Fruit fly (Drosophila melanogaster) whole organism, embryonic: ENCODE data around the gene Gga.

Source experiments
- Atf3 ChIP-seq: fragments of 200-800 bp; sonication (Bioruptor generic); optimal IDR thresholded peaks from 3 replicates; lab custom pipeline; 2016; ENCODE audit warnings: missing biosample characterization, missing genetic modification characterization
- BtbVII ChIP-seq: fragments of 200-800 bp; sonication (Bioruptor generic); optimal IDR thresholded peaks from 3 replicates; lab custom pipeline; 2017; ENCODE audit warnings: missing biosample characterization, mild to moderate bottlenecking, missing genetic modification characterization
- CG10274 ChIP-seq: fragments of 200-800 bp; sonication (Bioruptor generic); optimal IDR thresholded peaks from 3 replicates; lab custom pipeline; 2017; ENCODE audit warnings: missing biosample characterization, mild to moderate bottlenecking, missing genetic modification characterization
- CG11695 ChIP-seq: fragments of 200-800 bp; sonication (Bioruptor generic); IDR thresholded peaks from 3 replicates; pipeline ENCODE4 v1.3.6; 2022; ENCODE audit warnings: missing biosample characterization, missing genetic modification characterization
- CG11696 ChIP-seq: fragments of 200-800 bp; sonication (Bioruptor generic); IDR thresholded peaks from 2 replicates; pipeline ENCODE4 v1.3.6; 2022; ENCODE audit warnings: missing biosample characterization, missing genetic modification characterization
- CG1602 ChIP-seq: fragments of 200-800 bp; sonication (Bioruptor generic); optimal IDR thresholded peaks from 3 replicates; lab custom pipeline; 2016; ENCODE audit warnings: missing biosample characterization, missing genetic modification characterization
- CG16813 ChIP-seq: fragments of 200-800 bp; sonication (Bioruptor generic); IDR thresholded peaks from 3 replicates; pipeline ENCODE4 v1.3.6; 2022; ENCODE audit warnings: missing biosample characterization, missing genetic modification characterization; ENCODE audit not compliant: partially characterized antibody
- CG17568 ChIP-seq: fragments of 200-800 bp; sonication (Bioruptor generic); optimal IDR thresholded peaks from 2 replicates; lab custom pipeline; 2018; ENCODE audit warnings: missing biosample characterization, mild to moderate bottlenecking, missing genetic modification characterization, moderate library complexity
- CG17912 ChIP-seq: fragments of 200-800 bp; sonication (Bioruptor generic); optimal IDR thresholded peaks from 2 replicates; lab custom pipeline; 2018; ENCODE audit warnings: missing biosample characterization, mild to moderate bottlenecking, missing genetic modification characterization
- CG31441 ChIP-seq: fragments of 200-800 bp; sonication (Bioruptor generic); IDR thresholded peaks from 2 replicates; pipeline ENCODE4 v1.3.6; 2022; ENCODE audit warnings: missing biosample characterization, missing genetic modification characterization
- CG32772 ChIP-seq: fragments of 200-800 bp; sonication (Bioruptor generic); IDR thresholded peaks from 2 replicates; pipeline ENCODE4 v1.3.6; 2022; ENCODE audit warnings: missing biosample characterization, missing genetic modification characterization
- CG4360 ChIP-seq: fragments of 200-800 bp; sonication (Bioruptor generic); IDR thresholded peaks from 2 replicates; pipeline ENCODE4 v1.3.6; 2022; ENCODE audit warnings: missing biosample characterization, missing genetic modification characterization
- CG4707 ChIP-seq: fragments of 200-800 bp; sonication (Bioruptor generic); optimal IDR thresholded peaks from 2 replicates; lab custom pipeline; 2018; ENCODE audit warnings: missing biosample characterization, mild to moderate bottlenecking, missing genetic modification characterization, moderate library complexity
- CG4730 ChIP-seq: fragments of 200-800 bp; sonication (Bioruptor generic); IDR thresholded peaks from 2 replicates; pipeline ENCODE4 v1.3.6; 2022; ENCODE audit warnings: missing biosample characterization, missing genetic modification characterization
- CG4820 ChIP-seq: fragments of 200-800 bp; sonication (Bioruptor generic); optimal IDR thresholded peaks from 3 replicates; lab custom pipeline; 2016; ENCODE audit warnings: missing biosample characterization, missing genetic modification characterization
- CG7372 ChIP-seq: fragments of 200-800 bp; sonication (Bioruptor generic); IDR thresholded peaks from 2 replicates; pipeline ENCODE4 v1.3.6; 2022; ENCODE audit warnings: missing biosample characterization, missing genetic modification characterization
- CG7556 ChIP-seq: fragments of 200-800 bp; sonication (Bioruptor generic); optimal IDR thresholded peaks from 2 replicates; lab custom pipeline; 2017; ENCODE audit warnings: missing biosample characterization, mild to moderate bottlenecking, missing genetic modification characterization
- CG7963 ChIP-seq: fragments of 200-800 bp; sonication (Bioruptor generic); IDR thresholded peaks from 3 replicates; pipeline ENCODE4 v1.3.6; 2022; ENCODE audit warnings: missing biosample characterization, missing genetic modification characterization; ENCODE audit not compliant: partially characterized antibody
- CG8388 ChIP-seq: fragments of 200-800 bp; sonication (Bioruptor generic); optimal IDR thresholded peaks from 2 replicates; lab custom pipeline; 2019; ENCODE audit warnings: missing biosample characterization, mild to moderate bottlenecking, missing genetic modification characterization, moderate library complexity
- CG9932 ChIP-seq: fragments of 200-800 bp; sonication (Bioruptor generic); IDR thresholded peaks from 2 replicates; pipeline ENCODE4 v1.3.6; 2022; ENCODE audit warnings: missing biosample characterization, missing genetic modification characterization
- CoRest ChIP-seq: fragments of 200-800 bp; sonication (Bioruptor generic); optimal IDR thresholded peaks from 3 replicates; lab custom pipeline; 2018; ENCODE audit warnings: missing biosample characterization, mild to moderate bottlenecking, missing genetic modification characterization, moderate library complexity
- CrebB ChIP-seq: fragments of 200-800 bp; sonication (Bioruptor generic); optimal IDR thresholded peaks from 3 replicates; lab custom pipeline; 2018; ENCODE audit warnings: missing biosample characterization, mild to moderate bottlenecking, missing genetic modification characterization
- Dad ChIP-seq: fragments of 200-800 bp; sonication (Bioruptor generic); optimal IDR thresholded peaks from 3 replicates; lab custom pipeline; 2016; ENCODE audit warnings: missing biosample characterization, missing genetic modification characterization
- Drgx ChIP-seq: fragments of 200-800 bp; sonication (Bioruptor generic); IDR thresholded peaks from 2 replicates; pipeline ENCODE4 v1.3.6; 2022; ENCODE audit warnings: missing biosample characterization, missing genetic modification characterization
- Gug ChIP-seq: fragments of 200-800 bp; sonication (Bioruptor generic); IDR thresholded peaks from 4 replicates; pipeline ENCODE4 v1.3.6; 2022; ENCODE audit warnings: missing biosample characterization, missing genetic modification characterization
- Hand ChIP-seq: fragments of 200-800 bp; sonication (Bioruptor generic); optimal IDR thresholded peaks from 2 replicates; lab custom pipeline; 2017; ENCODE audit warnings: mild to moderate bottlenecking, missing biosample characterization, missing genetic modification reagents, missing genetic modification characterization
- Lim3 ChIP-seq: fragments of 200-800 bp; sonication (Bioruptor generic); IDR thresholded peaks from 2 replicates; pipeline ENCODE4 v1.3.6; 2022; ENCODE audit warnings: missing biosample characterization, missing genetic modification characterization
- NK7.1 ChIP-seq: fragments of 200-800 bp; sonication (Bioruptor generic); optimal IDR thresholded peaks from 3 replicates; lab custom pipeline; 2016; ENCODE audit warnings: missing biosample characterization, missing genetic modification characterization
- Oli ChIP-seq: fragments of 200-800 bp; sonication (Bioruptor generic); optimal IDR thresholded peaks from 2 replicates; lab custom pipeline; 2018; ENCODE audit warnings: missing biosample characterization, mild to moderate bottlenecking, missing genetic modification characterization, moderate library complexity
- Optix ChIP-seq: fragments of 200-800 bp; sonication (Bioruptor generic); IDR thresholded peaks from 3 replicates; pipeline ENCODE4 v1.3.6; 2022; ENCODE audit warnings: missing biosample characterization, missing genetic modification characterization
- Poxn ChIP-seq: fragments of 200-800 bp; sonication (Bioruptor generic); IDR thresholded peaks from 2 replicates; pipeline ENCODE4 v1.3.6; 2022; ENCODE audit warnings: missing biosample characterization, missing genetic modification characterization
- Ravus ChIP-seq: fragments of 200-800 bp; sonication (Bioruptor generic); IDR thresholded peaks from 2 replicates; pipeline ENCODE4 v1.3.6; 2022; ENCODE audit warnings: missing biosample characterization, missing genetic modification characterization
- Taf1 ChIP-seq: fragments of 200-800 bp; sonication (Bioruptor generic); IDR thresholded peaks from 2 replicates; pipeline ENCODE4 v1.3.6; 2022; ENCODE audit warnings: missing biosample characterization, missing genetic modification characterization
- abd-A ChIP-seq: fragments of 200-800 bp; sonication (Bioruptor generic); optimal IDR thresholded peaks from 3 replicates; lab custom pipeline; 2019; ENCODE audit warnings: missing biosample characterization, mild to moderate bottlenecking, missing genetic modification characterization, moderate library complexity
- bbx ChIP-seq: fragments of 200-800 bp; sonication (Bioruptor generic); IDR thresholded peaks from 2 replicates; pipeline ENCODE4 v1.3.6; 2022; ENCODE audit warnings: missing biosample characterization, missing genetic modification characterization; ENCODE audit not compliant: partially characterized antibody
- dmrt99B ChIP-seq: fragments of 200-800 bp; sonication (Bioruptor generic); optimal IDR thresholded peaks from 2 replicates; lab custom pipeline; 2018; ENCODE audit warnings: missing biosample characterization, mild to moderate bottlenecking, missing genetic modification characterization, moderate library complexity
- fd102C ChIP-seq: fragments of 200-800 bp; sonication (Bioruptor generic); optimal IDR thresholded peaks from 2 replicates; lab custom pipeline; 2018; ENCODE audit warnings: missing biosample characterization, mild to moderate bottlenecking, missing genetic modification characterization, moderate library complexity
- fd96Cb ChIP-seq: fragments of 200-800 bp; sonication (Bioruptor generic); optimal IDR thresholded peaks from 2 replicates; lab custom pipeline; 2018; ENCODE audit warnings: missing biosample characterization, mild to moderate bottlenecking, missing genetic modification characterization, moderate library complexity
- grn ChIP-seq: fragments of 200-800 bp; sonication (Bioruptor generic); optimal IDR thresholded peaks from 3 replicates; lab custom pipeline; 2017; ENCODE audit warnings: missing biosample characterization, missing genetic modification characterization
- gt ChIP-seq: fragments of 200-800 bp; sonication (Bioruptor generic); IDR thresholded peaks from 2 replicates; pipeline ENCODE4 v1.3.6; 2022; ENCODE audit warnings: missing biosample characterization, missing genetic modification characterization
- h ChIP-seq: fragments of >200 bp; optimal IDR thresholded peaks from 2 replicates; lab custom pipeline; 2017
- luna ChIP-seq: fragments of 200-800 bp; sonication (Bioruptor generic); optimal IDR thresholded peaks from 2 replicates; lab custom pipeline; 2016; ENCODE audit warnings: missing biosample characterization, missing genetic modification characterization
- mirr ChIP-seq: fragments of 200-800 bp; sonication (Bioruptor generic); optimal IDR thresholded peaks from 3 replicates; lab custom pipeline; 2018; ENCODE audit warnings: missing biosample characterization, mild to moderate bottlenecking, missing genetic modification characterization
- oc ChIP-seq: fragments of 200-800 bp; sonication (Bioruptor generic); optimal IDR thresholded peaks from 2 replicates; lab custom pipeline; 2018; ENCODE audit warnings: missing biosample characterization, mild to moderate bottlenecking, missing genetic modification characterization, moderate library complexity
- pb ChIP-seq: fragments of 200-800 bp; sonication (Bioruptor generic); optimal IDR thresholded peaks from 3 replicates; lab custom pipeline; 2016; ENCODE audit warnings: missing biosample characterization, missing genetic modification characterization
- prd ChIP-seq, 3 experiments: fragments of >200 bp in 2 of 3; fragments of 200-800 bp in 1 of 3; sonication (Bioruptor generic) in 1 of 3; optimal IDR thresholded peaks in 2 of 3; IDR thresholded peaks in 1 of 3; 2 replicates in 2 of 3; 3 replicates in 1 of 3; pipeline versions ENCODE4 v1.3.6 to Lab custom; 2017 to 2022; ENCODE audit warnings: missing biosample characterization in 1 of 3, missing genetic modification characterization in 1 of 3
- sqz ChIP-seq: fragments of 200-800 bp; sonication (Bioruptor generic); optimal IDR thresholded peaks from 3 replicates; lab custom pipeline; 2018; ENCODE audit warnings: missing biosample characterization, mild to moderate bottlenecking, missing genetic modification characterization
- tup ChIP-seq: fragments of 200-800 bp; sonication (Bioruptor generic); optimal IDR thresholded peaks from 2 replicates; lab custom pipeline; 2016; ENCODE audit warnings: missing biosample characterization, mild to moderate bottlenecking, missing genetic modification characterization, moderate library complexity
- zen2 ChIP-seq: fragments of 200-800 bp; sonication (Bioruptor generic); IDR thresholded peaks from 3 replicates; pipeline ENCODE4 v1.3.6; 2022; ENCODE audit warnings: missing biosample characterization, missing genetic modification characterization; ENCODE audit not compliant: partially characterized antibody

The Gga gene

dm6 chrX:9585359-9586002 is 15.3 kb upstream of the Gga start, which contains the start of gene Hex-A (continued):
- peak; percentile 95 for TF ChIP-seq CG8388 (GFP tag; lab: Kevin White, UChicago)
- TF ChIP-seq Taf1: peak; percentile 92
- TF ChIP-seq CG11696 (GFP tag; lab: Robert Waterston, UW): peak; percentile 69
- TF ChIP-seq abd-A: peak; percentile 93
- peak; percentile 95 for TF ChIP-seq sqz (GFP tag; lab: Kevin White, UChicago)
- peak; percentile 89 for TF ChIP-seq pb (GFP tag; lab: Kevin White, UChicago)
- TF ChIP-seq Atf3 (GFP tag; lab: Kevin White, UChicago): peak; percentile 87
- TF ChIP-seq CG31441: peak; percentile 93
- TF ChIP-seq dmrt99B (tag; lab: Kevin White, UChicago): peak; percentile 98
- peak; percentile 99 for TF ChIP-seq CG7556 (GFP tag; lab: Kevin White, UChicago)
- TF ChIP-seq CG17912 (GFP tag; lab: Kevin White, UChicago): peak; percentile 75
- no peak for TF ChIP-seq fd102C
- peak; percentile 86 for TF ChIP-seq CG10274 (GFP tag; lab: Kevin White, UChicago)
- TF ChIP-seq Optix (GFP tag; lab: Robert Waterston, UW): peak; percentile 77
- peak; percentile 99 for TF ChIP-seq Hand (GFP tag; lab: Kevin White, UChicago)
- peak; percentile 97 for TF ChIP-seq CrebB (tag; lab: Kevin White, UChicago)
- peak; percentile 85 for TF ChIP-seq CG9932 (GFP tag; lab: Robert Waterston, UW)
- peak; percentile 60 for TF ChIP-seq Ravus (GFP tag; lab: Robert Waterston, UW)
- TF ChIP-seq tup (GFP tag; lab: Kevin White, UChicago): peak; percentile 76
- TF ChIP-seq CG4820 (GFP tag; lab: Kevin White, UChicago): peak; percentile 100
- no peak for TF ChIP-seq prd (optimal IDR thresholded peaks at IDR 0.05; lab: Kevin White, UChicago)
- peak; percentile 77 for TF ChIP-seq prd (GFP tag; IDR thresholded peaks at IDR 0.05; lab: Robert Waterston, UW)
- TF ChIP-seq CoRest (tag; lab: Kevin White, UChicago): peak; percentile 99
- TF ChIP-seq CG17568 (GFP tag; lab: Kevin White, UChicago): peak; percentile 94
- peak; percentile 80 for TF ChIP-seq CG32772 (GFP tag; lab: Robert Waterston, UW)
- TF ChIP-seq CG11695 (GFP tag; lab: Robert Waterston, UW): peak; percentile 96
- TF ChIP-seq BtbVII: peak; percentile 98
- peak; percentile 59 for TF ChIP-seq Poxn (GFP tag; lab: Robert Waterston, UW)
- TF ChIP-seq grn (GFP tag; lab: Kevin White, UChicago): peak; percentile 80
- peak; percentile 87 for TF ChIP-seq CG1602
- TF ChIP-seq oc (tag; lab: Kevin White, UChicago): peak; percentile 94
- TF ChIP-seq CG7963 (GFP tag; lab: Robert Waterston, UW): no peak
- peak; percentile 75 for TF ChIP-seq Gug (GFP tag; lab: Robert Waterston, UW)
- peak; percentile 82 for TF ChIP-seq gt (GFP tag; lab: Robert Waterston, UW)
- peak; percentile 82 for TF ChIP-seq luna (GFP tag; lab: Kevin White, UChicago)
- peak; percentile 69 for TF ChIP-seq Lim3
- peak; percentile 90 for TF ChIP-seq Dad (GFP tag; lab: Kevin White, UChicago)
- peak; percentile 37; the same call in 1 of the 2 replicates for TF ChIP-seq CG4360 (GFP tag; lab: Robert Waterston, UW)
- TF ChIP-seq mirr (GFP tag; lab: Kevin White, UChicago): peak; percentile 96
- TF ChIP-seq Oli: peak; percentile 97
- peak; percentile 94 for TF ChIP-seq fd96Cb
- no peak for TF ChIP-seq h (lab: Kevin White, UChicago)
- peak; percentile 88 for TF ChIP-seq Drgx (GFP tag; lab: Robert Waterston, UW)
- TF ChIP-seq zen2 (GFP tag; lab: Robert Waterston, UW): no peak; the same call in 2 of the 3 replicates
- peak; percentile 58 for TF ChIP-seq bbx (GFP tag; lab: Robert Waterston, UW)
- TF ChIP-seq NK7.1 (GFP tag; lab: Kevin White, UChicago): peak; percentile 93
- TF ChIP-seq CG4707: peak; percentile 83
- TF ChIP-seq CG4730 (GFP tag; lab: Robert Waterston, UW): peak; percentile 71
- no peak for TF ChIP-seq CG16813 (GFP tag; lab: Robert Waterston, UW)
- TF ChIP-seq CG7372 (GFP tag; lab: Robert Waterston, UW): peak; percentile 91
